Worm (Caenorhabditis elegans) whole organism, young adult: ENCODE results near the gene ZK1058.3.

ENCODE experiments used
- F37B4.10 ChIP-seq: fragments of 200-800 bp; sonication (Bioruptor generic); IDR thresholded peaks from 2 replicates; pipeline ENCODE4 v1.3.6; 2022; ENCODE audit warnings: missing genetic modification characterization, missing compliant biosample characterization
- ceh-91 ChIP-seq: fragments of 200-800 bp; sonication (Bioruptor generic); IDR thresholded peaks from 2 replicates; pipeline ENCODE4 v1.3.6; 2022; ENCODE audit warnings: missing genetic modification reagents, missing genetic modification characterization, missing compliant biosample characterization
- efl-1 ChIP-seq: fragments of 150-350 bp; optimal IDR thresholded peaks from 2 replicates; lab custom pipeline; 2014; ENCODE audit warnings: missing biosample characterization, missing genetic modification reagents, missing genetic modification characterization
- egl-44 ChIP-seq: fragments of 200-800 bp; sonication (Bioruptor generic); IDR thresholded peaks from 2 replicates; pipeline ENCODE4 v1.3.6; 2022; ENCODE audit warnings: missing genetic modification reagents, missing genetic modification characterization, missing compliant biosample characterization
- him-1 ChIP-seq: sonication (generic microtip); optimal IDR thresholded peaks from 2 replicates; lab custom pipeline; 2016; ENCODE audit warnings: missing genotype, missing genetic modification reagents, missing genetic modification characterization, missing compliant biosample characterization
- hmg-20 ChIP-seq: fragments of 200-800 bp; sonication (Bioruptor generic); IDR thresholded peaks from 2 replicates; pipeline ENCODE4 v1.3.6; 2022; ENCODE audit warnings: missing genetic modification reagents, missing genetic modification characterization, missing compliant biosample characterization
- nhr-179 ChIP-seq: sonication (generic microtip); optimal IDR thresholded peaks from 2 replicates; lab custom pipeline; 2016; ENCODE audit warnings: mild to moderate bottlenecking, missing genetic modification characterization, missing compliant biosample characterization
- snpc-4 ChIP-seq, 5 experiments: fragments of 150-350 bp in 1 of 5; sonication (generic microtip) in 4 of 5; optimal IDR thresholded peaks; 2 replicates each; lab custom pipeline; 2014 to 2018; ENCODE audit warnings: missing genetic modification characterization in 5 of 5, missing biosample characterization in 3 of 5, antibody characterized with exemption in 2 of 5, mild to moderate bottlenecking in 2 of 5, missing compliant biosample characterization in 2 of 5, missing genotype in 2 of 5, moderate library complexity in 2 of 5, missing genetic modification reagents in 1 of 5
- unc-62 ChIP-seq: fragments of 150-350 bp; optimal IDR thresholded peaks from 2 replicates; lab custom pipeline; 2014; ENCODE audit warnings: missing biosample characterization, missing genetic modification reagents, missing genetic modification characterization

DNA sequence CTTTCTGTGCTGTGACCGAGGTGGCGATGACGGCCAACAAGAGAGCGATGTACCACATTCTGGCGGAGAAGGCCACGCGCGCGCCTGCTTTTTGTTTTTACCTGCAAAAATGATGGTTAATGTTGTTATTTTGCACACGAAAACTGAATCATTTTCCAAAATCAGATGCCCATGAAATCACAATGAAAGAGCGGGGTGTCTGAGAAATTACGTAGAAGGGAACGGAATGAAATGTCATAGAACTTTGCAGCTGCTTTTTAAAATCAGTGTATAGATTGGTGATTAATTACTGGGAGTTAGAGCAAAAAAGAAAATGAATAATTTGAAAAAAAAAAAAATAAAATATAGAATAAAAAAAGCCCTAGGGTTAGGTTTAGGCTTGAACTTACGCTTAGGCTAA lies 17.1 kb downstream of the ZK1058.3 start, which contains the start of gene npl-10:
- TF ChIP-seq unc-62 (no peak), him-1 (tag; lab: Kevin White, UChicago) (no peak), F37B4.10 (GFP tag; lab: Robert Waterston, UW) (no peak), nhr-179 (tag; lab: Kevin White, UChicago) (no peak), ceh-91 (GFP tag; lab: Robert Waterston, UW) (no peak), efl-1 (GFP tag; lab: Kevin White, UChicago) (no peak), snpc-4 (GFP tag; optimal IDR thresholded peaks at IDR 0.05; lab: Kevin White, UChicago) (no peak), snpc-4 (tag; optimal IDR thresholded peaks at IDR 0.05; lab: Kevin White, UChicago) (no peak), egl-44 (GFP tag; lab: Robert Waterston, UW) (no peak), hmg-20 (GFP tag; lab: Robert Waterston, UW) (no peak)
